Fruit fly (Drosophila melanogaster): ENCODE data around the gene Cftr.

Gene Cftr

dm6 chr3R:24543033-24543675, 560 bp downstream of the Cftr start (continued):
- peak; percentile 86 for TF ChIP-seq CG6813 (GFP tag; optimal IDR thresholded peaks at IDR 0.05)
- TF ChIP-seq jumu (GFP tag; optimal IDR thresholded peaks at IDR 0.05), result peak; percentile 62
- peak; percentile 96 for TF ChIP-seq seq (GFP tag; IDR thresholded peaks at IDR 0.05)
- peak; percentile 83 for TF ChIP-seq CG4707 (GFP tag; optimal IDR thresholded peaks at IDR 0.05)
- TF ChIP-seq cwo (GFP tag; optimal IDR thresholded peaks at IDR 0.05), result no peak
- TF ChIP-seq CG7357 (GFP tag; IDR thresholded peaks at IDR 0.05), result peak; percentile 83
- TF ChIP-seq Lpt (GFP tag; optimal IDR thresholded peaks at IDR 0.05), result no peak
- TF ChIP-seq CG3407 (GFP tag; optimal IDR thresholded peaks at IDR 0.05), result peak; percentile 69
- TF ChIP-seq sqz (GFP tag; optimal IDR thresholded peaks at IDR 0.05), result no peak
- peak; percentile 93 to 96 for TF ChIP-seq dpn (GFP tag; optimal IDR thresholded peaks at IDR 0.05)
- TF ChIP-seq stwl (tag; optimal IDR thresholded peaks at IDR 0.05), result no peak
- TF ChIP-seq CkIIα-i1 (GFP tag; IDR thresholded peaks at IDR 0.05), result peak; percentile 78
- TF ChIP-seq CG17328 (GFP tag; IDR thresholded peaks at IDR 0.05), result peak; percentile 94
- peak; percentile 4 for TF ChIP-seq pzg (GFP tag; optimal IDR thresholded peaks at IDR 0.05)
- TF ChIP-seq Fer2 (tag; optimal IDR thresholded peaks at IDR 0.05), result peak; percentile 92
- TF ChIP-seq mirr (GFP tag; optimal IDR thresholded peaks at IDR 0.05), result peak; percentile 94
- no peak for TF ChIP-seq yki (optimal IDR thresholded peaks at IDR 0.05)
- TF ChIP-seq inv (GFP tag; IDR thresholded peaks at IDR 0.05; ENCODE audit: partially characterized antibody), result no peak
- peak; percentile 96 for TF ChIP-seq sug (tag; optimal IDR thresholded peaks at IDR 0.05)
- no peak for TF ChIP-seq CG8478 (optimal IDR thresholded peaks at IDR 0.05)
- TF ChIP-seq Mad (GFP tag; optimal IDR thresholded peaks at IDR 0.05), result peak; percentile 84
- TF ChIP-seq Sox102F (GFP tag; optimal IDR thresholded peaks at IDR 0.05), result peak; percentile 96
- TF ChIP-seq schlank (tag; optimal IDR thresholded peaks at IDR 0.05), result peak; percentile 83
- no peak for TF ChIP-seq Kr (GFP tag; optimal IDR thresholded peaks at IDR 0.05)
- peak; percentile 31 for TF ChIP-seq Spps (tag; optimal IDR thresholded peaks at IDR 0.05)
- peak; percentile 86 for TF ChIP-seq ind (GFP tag; optimal IDR thresholded peaks at IDR 0.05)

DNA sequence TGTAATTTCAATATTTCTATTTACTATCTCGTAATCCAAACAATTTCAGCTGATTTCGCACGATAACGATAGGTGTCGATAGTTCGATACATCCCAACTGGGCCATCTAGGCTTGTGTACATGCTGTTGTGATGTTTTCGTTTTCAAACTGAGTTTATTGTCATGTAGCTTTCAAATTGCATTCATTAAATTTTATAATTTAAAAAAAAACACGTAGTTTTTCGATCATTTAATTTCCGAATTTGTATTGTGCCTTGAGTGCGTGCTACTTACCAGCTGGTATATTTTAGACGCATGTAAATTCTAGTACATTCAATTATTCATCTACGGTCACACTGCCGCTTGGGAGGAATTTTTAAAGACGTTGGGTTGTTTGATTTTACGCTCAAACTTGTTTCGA, 13.4 kb downstream of the Cftr start, which contains the start of the genes CG13623 and ana1:
Gene CG13623, minus strand, starts transcription at position 231 of the 400 bp plus-strand sequence.
Gene ana1, plus strand, starts transcription at position 249 of the 400 bp plus-strand sequence.
- no peak for TF ChIP-seq CG8388 (GFP tag; optimal IDR thresholded peaks at IDR 0.05)
- no peak for TF ChIP-seq CG1529 (GFP tag; optimal IDR thresholded peaks at IDR 0.05)
- TF ChIP-seq bsh (GFP tag; optimal IDR thresholded peaks at IDR 0.05), result no peak
- no peak for TF ChIP-seq ranshi (GFP tag; IDR thresholded peaks at IDR 0.05)
- TF ChIP-seq CG33213 (GFP tag; optimal IDR thresholded peaks at IDR 0.05), result no peak
- TF ChIP-seq pros (GFP tag; optimal IDR thresholded peaks at IDR 0.05), result no peak
- no peak for TF ChIP-seq CG13424 (tag; optimal IDR thresholded peaks at IDR 0.05)
- TF ChIP-seq run (tag; optimal IDR thresholded peaks at IDR 0.05), result no peak
- no peak for TF ChIP-seq dmrt11E (tag; optimal IDR thresholded peaks at IDR 0.05)
- TF ChIP-seq Drgx (GFP tag; IDR thresholded peaks at IDR 0.05), result no peak
- TF ChIP-seq onecut (GFP tag; IDR thresholded peaks at IDR 0.05), result no peak
- TF ChIP-seq CG1603 (tag; optimal IDR thresholded peaks at IDR 0.05), result no peak
- TF ChIP-seq Stat92E (GFP tag; optimal IDR thresholded peaks at IDR 0.05), result peak in 1 of 3 experiments; percentile 21
- peak; percentile 41; the same call in 1 of the 2 replicates for TF ChIP-seq amos (GFP tag; IDR thresholded peaks at IDR 0.05; ENCODE audit: partially characterized antibody)
- no peak for TF ChIP-seq CG30403 (GFP tag; optimal IDR thresholded peaks at IDR 0.05)
- TF ChIP-seq pita (GFP tag; optimal IDR thresholded peaks at IDR 0.05), result no peak
- no peak for TF ChIP-seq CG9932 (GFP tag; IDR thresholded peaks at IDR 0.05)
- no peak for TF ChIP-seq Dip3 (GFP tag; optimal IDR thresholded peaks at IDR 0.05)
- TF ChIP-seq ro (GFP tag; IDR thresholded peaks at IDR 0.05), result no peak
- peak; percentile 38; the same call in 1 of the 3 replicates for TF ChIP-seq CG14860 (GFP tag; IDR thresholded peaks at IDR 0.05; ENCODE audit: partially characterized antibody)
- TF ChIP-seq Atf6 (GFP tag; IDR thresholded peaks at IDR 0.05), result no peak
- TF ChIP-seq CTCF (GFP tag; optimal IDR thresholded peaks at IDR 0.05), result no peak
- TF ChIP-seq az2 (GFP tag; optimal IDR thresholded peaks at IDR 0.05), result no peak
- no peak for TF ChIP-seq CG2889 (GFP tag; IDR thresholded peaks at IDR 0.05)
- TF ChIP-seq ase (GFP tag; IDR thresholded peaks at IDR 0.05), result no peak
- TF ChIP-seq CG8281 (tag; optimal IDR thresholded peaks at IDR 0.05), result no peak
